Fruit fly (Drosophila melanogaster) whole organism, embryonic: ENCODE measurements around the gene CG5013.

Source experiments
- Abd-B ChIP-seq: fragments of 200-800 bp; sonication (Bioruptor generic); optimal IDR thresholded peaks from 2 replicates; lab custom pipeline; 2018; ENCODE audit warnings: missing biosample characterization, mild to moderate bottlenecking, missing genetic modification characterization, moderate library complexity
- Aef1 ChIP-seq: fragments of 200-800 bp; sonication (Bioruptor generic); IDR thresholded peaks from 3 replicates; pipeline ENCODE4 v1.3.6; 2022; ENCODE audit warnings: missing biosample characterization, missing genetic modification characterization
- Asciz ChIP-seq: fragments of 200-800 bp; sonication (Bioruptor generic); optimal IDR thresholded peaks from 2 replicates; lab custom pipeline; 2017; ENCODE audit warnings: missing biosample characterization, mild to moderate bottlenecking, missing genetic modification characterization, missing genetic modification reagents
- Atf6 ChIP-seq: fragments of 200-800 bp; sonication (Bioruptor generic); IDR thresholded peaks from 2 replicates; pipeline ENCODE4 v1.3.6; 2022; ENCODE audit warnings: missing biosample characterization, missing genetic modification characterization
- Blimp-1 ChIP-seq: fragments of 200-800 bp; sonication (Bioruptor generic); optimal IDR thresholded peaks from 3 replicates; lab custom pipeline; 2018; ENCODE audit warnings: missing biosample characterization, missing genetic modification characterization, mild to moderate bottlenecking, moderate library complexity, missing genetic modification reagents
- CG1024 ChIP-seq: fragments of 200-800 bp; sonication (Bioruptor generic); IDR thresholded peaks from 2 replicates; pipeline ENCODE4 v1.3.6; 2022; ENCODE audit warnings: missing biosample characterization, missing genetic modification characterization
- CG10274 ChIP-seq: fragments of 200-800 bp; sonication (Bioruptor generic); optimal IDR thresholded peaks from 3 replicates; lab custom pipeline; 2017; ENCODE audit warnings: missing biosample characterization, mild to moderate bottlenecking, missing genetic modification characterization
- CG10366 ChIP-seq: fragments of 200-800 bp; sonication (Bioruptor generic); IDR thresholded peaks from 2 replicates; pipeline ENCODE4 v1.3.6; 2022; ENCODE audit warnings: missing biosample characterization, missing genetic modification characterization
- CG14050 ChIP-seq: fragments of 200-800 bp; sonication (Bioruptor generic); IDR thresholded peaks from 3 replicates; pipeline ENCODE4 v1.3.6; 2022; ENCODE audit warnings: missing biosample characterization, missing genetic modification characterization
- CG2129 ChIP-seq: fragments of 200-800 bp; sonication (Bioruptor generic); IDR thresholded peaks from 2 replicates; pipeline ENCODE4 v1.3.6; 2022; ENCODE audit warnings: missing biosample characterization, missing genetic modification characterization; ENCODE audit not compliant: partially characterized antibody
- CG3838 ChIP-seq: fragments of 200-800 bp; sonication (Bioruptor generic); optimal IDR thresholded peaks from 3 replicates; lab custom pipeline; 2016; ENCODE audit warnings: missing biosample characterization, missing genetic modification characterization
- CG8924 ChIP-seq: fragments of 200-800 bp; optimal IDR thresholded peaks from 3 replicates; lab custom pipeline; 2019; ENCODE audit warnings: missing biosample characterization, mild to moderate bottlenecking, missing genetic modification characterization, moderate library complexity
- CG9876 ChIP-seq: fragments of 200-800 bp; sonication (Bioruptor generic); optimal IDR thresholded peaks from 2 replicates; lab custom pipeline; 2016; ENCODE audit warnings: missing biosample characterization, missing genetic modification characterization
- Doc3 ChIP-seq: fragments of 200-800 bp; sonication (Bioruptor generic); IDR thresholded peaks from 3 replicates; pipeline ENCODE4 v1.3.6; 2022; ENCODE audit warnings: missing biosample characterization, missing genetic modification characterization; ENCODE audit not compliant: partially characterized antibody
- Ets65A ChIP-seq: fragments of 200-800 bp; sonication (Bioruptor generic); peaks from one replicate; lab custom pipeline; 2016; ENCODE audit warnings: missing biosample characterization, missing genetic modification characterization
- HLHmδ ChIP-seq: fragments of 200-800 bp; sonication (Bioruptor generic); optimal IDR thresholded peaks from 2 replicates; lab custom pipeline; 2018; ENCODE audit warnings: missing biosample characterization, mild to moderate bottlenecking, missing genetic modification characterization, moderate library complexity
- Hr39 ChIP-seq: fragments of >200 bp; optimal IDR thresholded peaks from 2 replicates; lab custom pipeline; 2017
- Mes4 ChIP-seq: fragments of 200-800 bp; sonication (Bioruptor generic); optimal IDR thresholded peaks from 2 replicates; lab custom pipeline; 2016; ENCODE audit warnings: missing biosample characterization, missing genetic modification characterization
- Nf-YA ChIP-seq: fragments of 200-800 bp; sonication (Bioruptor generic); IDR thresholded peaks from 2 replicates; pipeline ENCODE4 v1.3.6; 2022; ENCODE audit warnings: missing biosample characterization, missing genetic modification characterization
- Optix ChIP-seq: fragments of 200-800 bp; sonication (Bioruptor generic); IDR thresholded peaks from 3 replicates; pipeline ENCODE4 v1.3.6; 2022; ENCODE audit warnings: missing biosample characterization, missing genetic modification characterization
- Six4 ChIP-seq: fragments of 200-800 bp; sonication (Bioruptor generic); optimal IDR thresholded peaks from 2 replicates; lab custom pipeline; 2016; ENCODE audit warnings: missing biosample characterization, missing genetic modification characterization
- Sox102F ChIP-seq: fragments of 200-800 bp; sonication (Bioruptor generic); optimal IDR thresholded peaks from 2 replicates; lab custom pipeline; 2018; ENCODE audit warnings: missing biosample characterization, mild to moderate bottlenecking, missing genetic modification characterization, moderate library complexity
- Vsx1 ChIP-seq: fragments of 200-800 bp; sonication (Bioruptor generic); optimal IDR thresholded peaks from 2 replicates; lab custom pipeline; 2017; ENCODE audit warnings: missing biosample characterization, mild to moderate bottlenecking, missing genetic modification characterization, missing genetic modification reagents
- az2 ChIP-seq: fragments of 200-800 bp; sonication (Bioruptor generic); optimal IDR thresholded peaks from 3 replicates; lab custom pipeline; 2016; ENCODE audit warnings: missing biosample characterization, missing genetic modification characterization
- bsh ChIP-seq, 2 experiments: fragments of 200-800 bp; sonication (Bioruptor generic); optimal IDR thresholded peaks; 2 replicates each; lab custom pipeline; 2017 to 2018; ENCODE audit warnings: mild to moderate bottlenecking in 2 of 2, missing biosample characterization in 2 of 2, missing genetic modification characterization in 2 of 2, moderate library complexity in 1 of 2
- ci ChIP-seq: fragments of 200-800 bp; sonication (Bioruptor generic); IDR thresholded peaks from 3 replicates; pipeline ENCODE4 v1.3.6; 2022; ENCODE audit warnings: missing biosample characterization, missing genetic modification characterization
- crc ChIP-seq: fragments of 200-800 bp; sonication (Bioruptor generic); optimal IDR thresholded peaks from 2 replicates; lab custom pipeline; 2016; ENCODE audit warnings: missing biosample characterization, missing genetic modification characterization
- dati ChIP-seq: fragments of 200-800 bp; sonication (Bioruptor generic); IDR thresholded peaks from 2 replicates; pipeline ENCODE4 v1.3.6; 2022; ENCODE audit warnings: missing biosample characterization, missing genetic modification characterization
- dysf ChIP-seq: fragments of 200-800 bp; sonication (Bioruptor generic); IDR thresholded peaks from 3 replicates; pipeline ENCODE4 v1.3.6; 2022; ENCODE audit warnings: missing biosample characterization, missing genetic modification characterization
- ems ChIP-seq: fragments of 200-800 bp; sonication (Bioruptor generic); optimal IDR thresholded peaks from 3 replicates; lab custom pipeline; 2016; ENCODE audit warnings: missing biosample characterization, missing genetic modification characterization
- fd102C ChIP-seq: fragments of 200-800 bp; sonication (Bioruptor generic); optimal IDR thresholded peaks from 2 replicates; lab custom pipeline; 2018; ENCODE audit warnings: missing biosample characterization, mild to moderate bottlenecking, missing genetic modification characterization, moderate library complexity
- ftz-f1 ChIP-seq: fragments of 200-800 bp; sonication (Bioruptor generic); optimal IDR thresholded peaks from 2 replicates; lab custom pipeline; 2016; ENCODE audit warnings: missing biosample characterization, missing genetic modification characterization
- gsb-n ChIP-seq: fragments of 200-800 bp; sonication (Bioruptor generic); optimal IDR thresholded peaks from 3 replicates; lab custom pipeline; 2018; ENCODE audit warnings: missing biosample characterization, mild to moderate bottlenecking, missing genetic modification characterization
- kni ChIP-seq: fragments of 200-800 bp; sonication (Bioruptor generic); optimal IDR thresholded peaks from 3 replicates; lab custom pipeline; 2017; ENCODE audit warnings: mild to moderate bottlenecking, missing biosample characterization, missing genetic modification reagents, missing genetic modification characterization
- lmd ChIP-seq: fragments of 200-800 bp; sonication (Bioruptor generic); IDR thresholded peaks from 2 replicates; pipeline ENCODE4 v1.3.6; 2022; ENCODE audit warnings: missing biosample characterization, missing genetic modification characterization
- mld ChIP-seq: fragments of 200-800 bp; sonication (Bioruptor generic); IDR thresholded peaks from 3 replicates; pipeline ENCODE4 v1.3.6; 2022; ENCODE audit warnings: missing biosample characterization, missing genetic modification characterization; ENCODE audit not compliant: partially characterized antibody
- nmo ChIP-seq: fragments of 200-800 bp; sonication (Bioruptor generic); optimal IDR thresholded peaks from 2 replicates; lab custom pipeline; 2018; ENCODE audit warnings: missing biosample characterization, mild to moderate bottlenecking, missing genetic modification characterization, moderate library complexity
- otp ChIP-seq: fragments of 200-800 bp; sonication (Bioruptor generic); IDR thresholded peaks from 3 replicates; pipeline ENCODE4, ENCODE4 v1.3.6; 2022; ENCODE audit warnings: missing biosample characterization, missing genetic modification characterization
- row ChIP-seq: fragments of 200-800 bp; sonication (Bioruptor generic); IDR thresholded peaks from 3 replicates; pipeline ENCODE4 v1.3.6; 2022; ENCODE audit warnings: missing biosample characterization, missing genetic modification characterization
- slp2 ChIP-seq: fragments of 200-800 bp; sonication (Bioruptor generic); optimal IDR thresholded peaks from 2 replicates; lab custom pipeline; 2016; ENCODE audit warnings: missing biosample characterization, missing genetic modification characterization
- stwl ChIP-seq: fragments of 200-800 bp; sonication (Bioruptor generic); optimal IDR thresholded peaks from 3 replicates; lab custom pipeline; 2018; ENCODE audit warnings: missing biosample characterization, mild to moderate bottlenecking, missing genetic modification characterization, moderate library complexity
- z ChIP-seq: fragments of 200-800 bp; sonication (Bioruptor generic); IDR thresholded peaks from 3 replicates; pipeline ENCODE4 v1.3.6; 2022; ENCODE audit warnings: missing biosample characterization, missing genetic modification characterization

Gene CG5013

dm6 chr3R:16080942-16081589 lies 31.6 kb downstream of the CG5013 start, which contains the start of gene CG32855 (continued):
- TF ChIP-seq az2 (GFP tag; lab: Kevin White, UChicago), result no peak
- peak in 1 of 2 experiments; percentile 8 for TF ChIP-seq bsh (GFP tag; optimal IDR thresholded peaks at IDR 0.05; lab: Kevin White, UChicago)
- TF ChIP-seq Abd-B, result no peak
- no peak for TF ChIP-seq Doc3 (GFP tag; lab: Robert Waterston, UW)
- no peak for TF ChIP-seq CG1024 (GFP tag; lab: Robert Waterston, UW)
- TF ChIP-seq CG10366 (GFP tag; lab: Robert Waterston, UW), result no peak
- no peak for TF ChIP-seq Aef1
- TF ChIP-seq ems (GFP tag; lab: Kevin White, UChicago), result no peak
- TF ChIP-seq Optix (GFP tag; lab: Robert Waterston, UW), result no peak; the same call in 2 of the 3 replicates
- TF ChIP-seq row, result 0 out of 3 replicates have a peak, but pooled peaks have one; percentile 15
- no peak for TF ChIP-seq Atf6 (GFP tag; lab: Robert Waterston, UW)
- TF ChIP-seq slp2, result no peak
- no peak for TF ChIP-seq Hr39 (lab: Kevin White, UChicago)
- peak; percentile 42; the same call in 1 of the 3 replicates for TF ChIP-seq otp (GFP tag; lab: Robert Waterston, UW)
- TF ChIP-seq mld (GFP tag; lab: Robert Waterston, UW), result no peak
- TF ChIP-seq CG9876 (GFP tag; lab: Kevin White, UChicago), result no peak
- no peak for TF ChIP-seq CG2129 (GFP tag; lab: Robert Waterston, UW)
- TF ChIP-seq Sox102F (GFP tag; lab: Kevin White, UChicago), result peak; percentile 32
- no peak for TF ChIP-seq Six4 (GFP tag; lab: Kevin White, UChicago)
- TF ChIP-seq nmo, result no peak
- TF ChIP-seq z (GFP tag; lab: Robert Waterston, UW), result no peak
- TF ChIP-seq Vsx1 (GFP tag; lab: Kevin White, UChicago), result peak; percentile 49
- TF ChIP-seq CG10274, result no peak
- TF ChIP-seq Ets65A (GFP tag; lab: Kevin White, UChicago), result peak; percentile 6
- TF ChIP-seq Mes4 (GFP tag; lab: Kevin White, UChicago), result no peak
- TF ChIP-seq Blimp-1 (GFP tag; lab: Kevin White, UChicago), result peak; percentile 20
- TF ChIP-seq CG8924 (tag; lab: Kevin White, UChicago), result no peak
- peak; percentile 55; the same call in 1 of the 3 replicates for TF ChIP-seq ci (GFP tag; lab: Robert Waterston, UW)
- peak; percentile 71 for TF ChIP-seq kni (GFP tag; lab: Kevin White, UChicago)
- no peak for TF ChIP-seq Nf-YA (GFP tag; lab: Robert Waterston, UW)
- TF ChIP-seq crc (GFP tag; lab: Kevin White, UChicago), result no peak
- TF ChIP-seq Asciz (GFP tag; lab: Kevin White, UChicago), result peak; percentile 7
- peak; percentile 75 for TF ChIP-seq gsb-n (tag; lab: Kevin White, UChicago)
- TF ChIP-seq stwl (tag; lab: Kevin White, UChicago), result no peak
- no peak for TF ChIP-seq ftz-f1 (GFP tag; lab: Kevin White, UChicago)
- TF ChIP-seq fd102C, result no peak
- TF ChIP-seq HLHmδ, result no peak
- TF ChIP-seq CG14050 (GFP tag; lab: Robert Waterston, UW), result no peak
- TF ChIP-seq dysf (GFP tag; lab: Robert Waterston, UW), result no peak
- TF ChIP-seq CG3838 (GFP tag; lab: Kevin White, UChicago), result no peak
- no peak for TF ChIP-seq lmd (GFP tag; lab: Robert Waterston, UW)
- TF ChIP-seq dati (GFP tag; lab: Robert Waterston, UW), result no peak
